Fruit fly (Drosophila melanogaster) whole organism, embryonic: Measurements from ENCODE around the gene U2af50.

Experiments used
- Antp ChIP-seq: fragments of 200-800 bp; sonication (Bioruptor generic); optimal IDR thresholded peaks from 3 replicates; lab custom pipeline; 2016; ENCODE audit warnings: missing biosample characterization, missing genetic modification characterization
- CG10321 ChIP-seq: fragments of 200-800 bp; sonication (Bioruptor generic); IDR thresholded peaks from 2 replicates; pipeline ENCODE4 v1.3.6; 2022; ENCODE audit warnings: missing biosample characterization, missing genetic modification characterization
- CG10366 ChIP-seq: fragments of 200-800 bp; sonication (Bioruptor generic); IDR thresholded peaks from 2 replicates; pipeline ENCODE4 v1.3.6; 2022; ENCODE audit warnings: missing biosample characterization, missing genetic modification characterization
- CG10979 ChIP-seq: fragments of 200-800 bp; sonication (Bioruptor generic); optimal IDR thresholded peaks from 2 replicates; lab custom pipeline; 2018; ENCODE audit warnings: missing biosample characterization, mild to moderate bottlenecking, missing genetic modification characterization, moderate library complexity
- CG12155 ChIP-seq: fragments of 200-800 bp; sonication (Bioruptor generic); optimal IDR thresholded peaks from 3 replicates; lab custom pipeline; 2016; ENCODE audit warnings: missing biosample characterization, missing genetic modification characterization
- CG12391 ChIP-seq: fragments of 200-800 bp; sonication (Bioruptor generic); optimal IDR thresholded peaks from 3 replicates; lab custom pipeline; 2018; ENCODE audit warnings: missing biosample characterization, mild to moderate bottlenecking, missing genetic modification characterization, moderate library complexity
- CG12769 ChIP-seq: fragments of 200-800 bp; sonication (Bioruptor generic); optimal IDR thresholded peaks from 2 replicates; lab custom pipeline; 2019; ENCODE audit warnings: missing biosample characterization, mild to moderate bottlenecking, missing genetic modification characterization, moderate library complexity
- CG13287 ChIP-seq: fragments of 200-800 bp; sonication (Bioruptor generic); IDR thresholded peaks from 2 replicates; pipeline ENCODE4 v1.3.6; 2022; ENCODE audit warnings: missing biosample characterization, missing genetic modification characterization; ENCODE audit not compliant: partially characterized antibody
- CG13624 ChIP-seq: fragments of 200-800 bp; sonication (Bioruptor generic); optimal IDR thresholded peaks from 2 replicates; lab custom pipeline; 2016; ENCODE audit warnings: missing biosample characterization, missing genetic modification characterization
- CG15269 ChIP-seq: fragments of 200-800 bp; sonication (Bioruptor generic); optimal IDR thresholded peaks from 2 replicates; lab custom pipeline; 2018; ENCODE audit warnings: missing biosample characterization, mild to moderate bottlenecking, missing genetic modification characterization, moderate library complexity
- CG1603 ChIP-seq: fragments of 200-800 bp; sonication (Bioruptor generic); optimal IDR thresholded peaks from 2 replicates; lab custom pipeline; 2019; ENCODE audit warnings: missing biosample characterization, mild to moderate bottlenecking, missing genetic modification characterization, moderate library complexity
- CG1647 ChIP-seq: fragments of 200-800 bp; sonication (Bioruptor generic); optimal IDR thresholded peaks from 3 replicates; lab custom pipeline; 2016; ENCODE audit warnings: missing biosample characterization, missing genetic modification characterization
- CG17612 ChIP-seq: fragments of 200-800 bp; sonication (Bioruptor generic); IDR thresholded peaks from 2 replicates; pipeline ENCODE4 v1.3.6; 2022; ENCODE audit warnings: missing biosample characterization, missing genetic modification characterization
- CG18011 ChIP-seq: fragments of 200-800 bp; sonication (Bioruptor generic); optimal IDR thresholded peaks from 2 replicates; lab custom pipeline; 2017; ENCODE audit warnings: missing biosample characterization, missing genetic modification characterization, mild to moderate bottlenecking, moderate library complexity, missing genotype
- CG31365 ChIP-seq: fragments of 200-800 bp; sonication (Bioruptor generic); optimal IDR thresholded peaks from 2 replicates; lab custom pipeline; 2018; ENCODE audit warnings: missing biosample characterization, mild to moderate bottlenecking, missing genetic modification characterization
- CG32767 ChIP-seq: fragments of 200-800 bp; sonication (Bioruptor generic); IDR thresholded peaks from 2 replicates; pipeline ENCODE4 v1.3.6; 2022; ENCODE audit warnings: missing biosample characterization, missing genetic modification characterization
- CG34224 ChIP-seq: fragments of 200-800 bp; sonication (Bioruptor generic); IDR thresholded peaks from 3 replicates; pipeline ENCODE4 v1.3.6; 2022; ENCODE audit warnings: missing biosample characterization, missing genetic modification characterization; ENCODE audit not compliant: partially characterized antibody
- CG34422 ChIP-seq: fragments of 200-800 bp; sonication (Bioruptor generic); IDR thresholded peaks from 3 replicates; pipeline ENCODE4 v1.3.6; 2022; ENCODE audit warnings: missing biosample characterization, missing genetic modification characterization
- CG4282 ChIP-seq: fragments of 200-800 bp; sonication (Bioruptor generic); optimal IDR thresholded peaks from 2 replicates; lab custom pipeline; 2016; ENCODE audit warnings: missing biosample characterization, missing genetic modification characterization
- CG43689 ChIP-seq: fragments of 200-800 bp; sonication (Bioruptor generic); IDR thresholded peaks from 2 replicates; pipeline ENCODE4 v1.3.6; 2022; ENCODE audit warnings: missing biosample characterization, missing genetic modification characterization
- CG6254 ChIP-seq: fragments of 200-800 bp; sonication (Bioruptor generic); optimal IDR thresholded peaks from 3 replicates; lab custom pipeline; 2017; ENCODE audit warnings: mild to moderate bottlenecking, missing biosample characterization, missing genetic modification reagents, missing genetic modification characterization
- CG6654 ChIP-seq: fragments of 200-800 bp; sonication (Bioruptor generic); optimal IDR thresholded peaks from 2 replicates; lab custom pipeline; 2017; ENCODE audit warnings: missing biosample characterization, mild to moderate bottlenecking, missing genetic modification characterization
- CG6683 ChIP-seq: fragments of 200-800 bp; sonication (Bioruptor generic); optimal IDR thresholded peaks from 2 replicates; lab custom pipeline; 2017; ENCODE audit warnings: missing biosample characterization, mild to moderate bottlenecking, missing genetic modification characterization, missing genetic modification reagents
- CG6813 ChIP-seq: fragments of 200-800 bp; sonication (Bioruptor generic); optimal IDR thresholded peaks from 2 replicates; lab custom pipeline; 2017; ENCODE audit warnings: missing biosample characterization, missing genetic modification characterization, mild to moderate bottlenecking, moderate library complexity, missing genetic modification reagents
- CG7963 ChIP-seq: fragments of 200-800 bp; sonication (Bioruptor generic); IDR thresholded peaks from 3 replicates; pipeline ENCODE4 v1.3.6; 2022; ENCODE audit warnings: missing biosample characterization, missing genetic modification characterization; ENCODE audit not compliant: partially characterized antibody
- CG9876 ChIP-seq: fragments of 200-800 bp; sonication (Bioruptor generic); optimal IDR thresholded peaks from 2 replicates; lab custom pipeline; 2016; ENCODE audit warnings: missing biosample characterization, missing genetic modification characterization
- Dbx ChIP-seq: fragments of 200-800 bp; sonication (Bioruptor generic); IDR thresholded peaks from 3 replicates; pipeline ENCODE4 v1.3.6; 2022; ENCODE audit warnings: missing biosample characterization, missing genetic modification characterization
- Dfd ChIP-seq, 2 experiments: fragments of >200 bp; optimal IDR thresholded peaks; 2 replicates each; lab custom pipeline; 2017; ENCODE audit warnings: missing biosample characterization in 2 of 2, missing genetic modification characterization in 2 of 2
- Elba2 ChIP-seq: fragments of 200-800 bp; sonication (Bioruptor generic); optimal IDR thresholded peaks from 3 replicates; lab custom pipeline; 2016; ENCODE audit warnings: missing biosample characterization, missing genetic modification characterization
- H15 ChIP-seq: fragments of 200-800 bp; sonication (Bioruptor generic); IDR thresholded peaks from 3 replicates; pipeline ENCODE4 v1.3.6; 2022; ENCODE audit warnings: missing biosample characterization, missing genetic modification characterization
- HLH4C ChIP-seq: fragments of 200-800 bp; sonication (Bioruptor generic); IDR thresholded peaks from 3 replicates; pipeline ENCODE4 v1.3.6; 2022; ENCODE audit warnings: missing biosample characterization, missing genetic modification characterization; ENCODE audit not compliant: partially characterized antibody
- Hmx ChIP-seq: fragments of 200-800 bp; sonication (Bioruptor generic); optimal IDR thresholded peaks from 2 replicates; lab custom pipeline; 2016; ENCODE audit warnings: missing biosample characterization, missing genetic modification characterization
- Mrtf ChIP-seq: fragments of 200-800 bp; sonication (Bioruptor generic); IDR thresholded peaks from 3 replicates; pipeline ENCODE4 v1.3.6; 2022; ENCODE audit warnings: missing biosample characterization, missing genetic modification characterization
- Sox102F ChIP-seq: fragments of 200-800 bp; sonication (Bioruptor generic); optimal IDR thresholded peaks from 2 replicates; lab custom pipeline; 2018; ENCODE audit warnings: missing biosample characterization, mild to moderate bottlenecking, missing genetic modification characterization, moderate library complexity
- Spps ChIP-seq: fragments of 200-800 bp; sonication (Bioruptor generic); optimal IDR thresholded peaks from 2 replicates; lab custom pipeline; 2018; ENCODE audit warnings: missing biosample characterization, mild to moderate bottlenecking, missing genetic modification characterization
- abd-A ChIP-seq: fragments of 200-800 bp; sonication (Bioruptor generic); optimal IDR thresholded peaks from 3 replicates; lab custom pipeline; 2019; ENCODE audit warnings: missing biosample characterization, mild to moderate bottlenecking, missing genetic modification characterization, moderate library complexity
- chn ChIP-seq: fragments of 200-800 bp; sonication (Bioruptor generic); optimal IDR thresholded peaks from 2 replicates; lab custom pipeline; 2016; ENCODE audit warnings: missing biosample characterization, missing genetic modification characterization
- corto ChIP-seq: fragments of 200-800 bp; sonication (Bioruptor generic); optimal IDR thresholded peaks from 2 replicates; lab custom pipeline; 2016; ENCODE audit warnings: missing biosample characterization, mild to moderate bottlenecking, missing genetic modification characterization, moderate library complexity
- crp ChIP-seq, 2 experiments: fragments of 200-800 bp; sonication (Bioruptor generic); optimal IDR thresholded peaks; 2 replicates in 1 of 2; 3 replicates in 1 of 2; lab custom pipeline; 2017; ENCODE audit warnings: missing biosample characterization in 2 of 2, missing genetic modification characterization in 2 of 2, mild to moderate bottlenecking in 1 of 2, moderate library complexity in 1 of 2
- dmrt11E ChIP-seq: fragments of 200-800 bp; sonication (Bioruptor generic); optimal IDR thresholded peaks from 3 replicates; lab custom pipeline; 2018; ENCODE audit warnings: missing biosample characterization, mild to moderate bottlenecking, missing genetic modification characterization, moderate library complexity
- ftz-f1 ChIP-seq: fragments of 200-800 bp; sonication (Bioruptor generic); optimal IDR thresholded peaks from 2 replicates; lab custom pipeline; 2016; ENCODE audit warnings: missing biosample characterization, missing genetic modification characterization
- lab ChIP-seq: fragments of 200-800 bp; sonication (Bioruptor generic); optimal IDR thresholded peaks from 3 replicates; lab custom pipeline; 2017; ENCODE audit warnings: missing biosample characterization, missing genetic modification characterization, mild to moderate bottlenecking, moderate library complexity, missing genetic modification reagents
- p53 ChIP-seq: fragments of 200-800 bp; sonication (Bioruptor generic); optimal IDR thresholded peaks from 2 replicates; lab custom pipeline; 2016; ENCODE audit warnings: missing biosample characterization, missing genetic modification characterization
- pros ChIP-seq: fragments of 200-800 bp; sonication (Bioruptor generic); optimal IDR thresholded peaks from 3 replicates; lab custom pipeline; 2019; ENCODE audit warnings: missing biosample characterization, mild to moderate bottlenecking, missing genetic modification characterization, moderate library complexity
- ranshi ChIP-seq: fragments of 200-800 bp; sonication (Bioruptor generic); IDR thresholded peaks from 2 replicates; pipeline ENCODE4 v1.3.6; 2022; ENCODE audit warnings: missing biosample characterization, missing genetic modification characterization
- schlank ChIP-seq: fragments of 200-800 bp; sonication (Bioruptor generic); optimal IDR thresholded peaks from 2 replicates; lab custom pipeline; 2018; ENCODE audit warnings: missing biosample characterization, mild to moderate bottlenecking, missing genetic modification characterization
- tx ChIP-seq: fragments of 200-800 bp; sonication (Bioruptor generic); optimal IDR thresholded peaks from 2 replicates; lab custom pipeline; 2016; ENCODE audit warnings: missing biosample characterization, missing genetic modification characterization
- vfl ChIP-seq: fragments of 200-800 bp; sonication (Bioruptor generic); optimal IDR thresholded peaks from 2 replicates; lab custom pipeline; 2016; ENCODE audit warnings: missing biosample characterization, missing genetic modification characterization
- zen2 ChIP-seq: fragments of 200-800 bp; sonication (Bioruptor generic); IDR thresholded peaks from 3 replicates; pipeline ENCODE4 v1.3.6; 2022; ENCODE audit warnings: missing biosample characterization, missing genetic modification characterization; ENCODE audit not compliant: partially characterized antibody
- zfh1 ChIP-seq: fragments of 200-800 bp; sonication (Bioruptor generic); IDR thresholded peaks from 3 replicates; pipeline ENCODE4 v1.3.6; 2022; ENCODE audit warnings: missing biosample characterization, missing genetic modification characterization

U2af50 gene

dm6 chrX:16391397-16391796 is 32.6 kb upstream of the U2af50 start, which contains the start of the genes TH1 and mei-41 (continued):
- TF ChIP-seq CG12155 (GFP tag; lab: Kevin White, UChicago) (no peak), Spps (tag; lab: Kevin White, UChicago) (peak; percentile 75), CG10321 (GFP tag; lab: Robert Waterston, UW) (peak; percentile 11; the same call in 1 of the 2 replicates), CG17612 (peak; percentile 85), Elba2 (GFP tag; lab: Kevin White, UChicago) (no peak), Mrtf (GFP tag; lab: Robert Waterston, UW) (peak; percentile 93), CG6683 (GFP tag; lab: Kevin White, UChicago) (peak; percentile 54), chn (peak; percentile 59), CG43689 (GFP tag; lab: Robert Waterston, UW) (peak; percentile 78), Hmx (GFP tag; lab: Kevin White, UChicago) (no peak), CG6654 (GFP tag; lab: Kevin White, UChicago) (peak; percentile 59), CG31365 (tag; lab: Kevin White, UChicago) (no peak), CG9876 (GFP tag; lab: Kevin White, UChicago) (no peak), CG1603 (tag; lab: Kevin White, UChicago) (no peak), Sox102F (peak; percentile 93), CG34422 (GFP tag; lab: Robert Waterston, UW) (peak; percentile 98), CG1647 (GFP tag; lab: Kevin White, UChicago) (peak; percentile 23), CG10979 (tag; lab: Kevin White, UChicago) (peak; percentile 87), p53 (no peak), CG32767 (GFP tag; lab: Robert Waterston, UW) (peak; percentile 91), zen2 (no peak), CG13287 (GFP tag; lab: Robert Waterston, UW) (peak; percentile 57), HLH4C (peak; percentile 43; the same call in 1 of the 3 replicates), schlank (tag; lab: Kevin White, UChicago) (peak; percentile 41), CG6254 (GFP tag; lab: Kevin White, UChicago) (no peak), vfl (GFP tag; lab: Kevin White, UChicago) (peak; percentile 77), CG12391 (tag; lab: Kevin White, UChicago) (peak; percentile 92), CG10366 (GFP tag; lab: Robert Waterston, UW) (peak; percentile 91), lab (GFP tag; lab: Kevin White, UChicago) (no peak), CG6813 (GFP tag; lab: Kevin White, UChicago) (peak; percentile 52), Dfd (GFP tag; optimal IDR thresholded peaks at IDR 0.05; lab: Kevin White, UChicago) (peak in 1 of 2 experiments; percentile 46), ftz-f1 (GFP tag; lab: Kevin White, UChicago) (peak; percentile 55), pros (no peak), CG7963 (GFP tag; lab: Robert Waterston, UW) (no peak), ranshi (GFP tag; lab: Robert Waterston, UW) (peak; percentile 97), CG4282 (GFP tag; lab: Kevin White, UChicago) (no peak), CG12769 (tag; lab: Kevin White, UChicago) (no peak), crp (GFP tag; optimal IDR thresholded peaks at IDR 0.05; lab: Kevin White, UChicago) (peak in 1 of 2 experiments; percentile 45), H15 (GFP tag; lab: Robert Waterston, UW) (peak; percentile 93), Antp (GFP tag; lab: Kevin White, UChicago) (peak; percentile 26), abd-A (tag; lab: Kevin White, UChicago) (no peak), CG34224 (GFP tag; lab: Robert Waterston, UW) (no peak), dmrt11E (peak; percentile 95), CG15269 (tag; lab: Kevin White, UChicago) (peak; percentile 90), zfh1 (GFP tag; lab: Robert Waterston, UW) (peak; percentile 96), CG13624 (GFP tag; lab: Kevin White, UChicago) (no peak), corto (GFP tag; lab: Kevin White, UChicago) (no peak), CG18011 (GFP tag; lab: Kevin White, UChicago) (peak; percentile 46), tx (peak; percentile 21), Dbx (GFP tag; lab: Robert Waterston, UW) (peak; percentile 95)
